Worm (Caenorhabditis elegans) whole organism, dauer: ENCODE measurements around the gene K07F5.7.

ENCODE experiments used
- unc-62 ChIP-seq: sonication (generic microtip); optimal IDR thresholded peaks from 2 replicates; lab custom pipeline; 2017; ENCODE audit warnings: missing biosample characterization, missing genetic modification reagents, missing genetic modification characterization

K07F5.7 gene

DNA sequence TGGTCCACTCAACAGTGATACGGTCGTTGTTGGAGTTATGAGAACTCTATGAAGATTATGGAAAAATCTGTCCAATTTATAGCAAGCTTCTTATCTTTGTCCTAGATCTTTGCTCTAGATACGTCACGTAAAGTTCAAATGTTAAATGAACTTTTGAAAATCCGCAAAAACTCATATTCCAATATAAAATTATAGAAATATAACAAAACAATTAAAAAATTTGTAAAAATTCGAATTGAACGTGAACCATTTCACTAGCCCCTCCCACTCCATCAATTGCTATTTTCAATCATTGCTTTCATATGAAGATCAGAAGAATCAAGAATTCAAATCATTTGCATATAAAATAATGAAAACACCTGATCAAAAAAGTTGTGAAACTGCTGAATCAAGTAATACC lies 15.4 kb downstream of the K07F5.7 start, which contains the start of gene kin-21:
TSS of gene kin-21 (plus strand) at position 301 of the 400 bp plus-strand sequence.
- TF ChIP-seq unc-62 (GFP tag; lab: Kevin White, UChicago), result no peak

ce11 chrIV:9825196-9825744 lies 22.7 kb downstream of the K07F5.7 start, which contains the start of gene mtr-4:
Gene mtr-4 (plus strand): TSS chrIV:9825694.
- TF ChIP-seq unc-62 (GFP tag; lab: Kevin White, UChicago), result no peak

DNA sequence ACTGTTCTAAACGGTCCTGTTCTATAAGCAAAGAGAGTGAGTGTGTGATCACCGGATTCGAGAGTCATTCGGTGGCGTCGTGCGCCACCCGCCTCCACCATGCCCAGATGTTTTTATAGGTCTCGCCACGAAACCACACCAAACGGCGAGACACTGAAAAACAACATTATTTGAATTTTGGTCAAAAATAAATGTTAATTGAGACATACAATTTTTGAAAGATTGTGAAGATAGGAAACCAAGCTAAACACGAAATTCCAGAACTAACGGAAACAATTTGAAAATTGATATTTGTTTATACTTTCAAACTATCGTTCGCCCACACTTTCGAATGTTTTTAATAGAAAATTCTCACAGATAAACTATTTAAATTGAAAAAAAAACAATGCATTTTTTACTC lies 23.5 kb downstream of the K07F5.7 start, which contains the start of gene catp-6:
TSS of gene catp-6 (minus strand) at position 101 of the 400 bp plus-strand sequence.
- no peak for TF ChIP-seq unc-62 (GFP tag; lab: Kevin White, UChicago)

DNA sequence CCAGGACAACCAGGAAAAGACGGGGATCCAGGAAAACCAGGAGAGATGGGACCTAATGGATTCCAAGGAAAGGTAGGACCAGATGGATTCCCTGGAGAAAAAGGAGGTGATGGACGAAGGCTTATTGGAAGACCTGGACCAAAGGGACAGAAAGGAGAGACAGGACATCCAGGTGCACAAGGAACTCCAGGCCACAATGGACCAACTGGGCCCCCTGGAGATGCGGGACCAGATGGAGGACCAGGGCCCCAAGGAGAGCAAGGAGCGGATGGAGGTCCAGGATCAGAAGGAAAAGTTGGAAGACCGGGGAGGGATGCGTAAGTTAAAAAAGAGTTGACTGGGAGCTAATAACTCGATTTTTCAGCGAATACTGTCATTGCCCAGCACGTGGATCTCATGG lies 25.4 kb downstream of the K07F5.7 start:
- TF ChIP-seq unc-62 (GFP tag; lab: Kevin White, UChicago), result no peak

DNA sequence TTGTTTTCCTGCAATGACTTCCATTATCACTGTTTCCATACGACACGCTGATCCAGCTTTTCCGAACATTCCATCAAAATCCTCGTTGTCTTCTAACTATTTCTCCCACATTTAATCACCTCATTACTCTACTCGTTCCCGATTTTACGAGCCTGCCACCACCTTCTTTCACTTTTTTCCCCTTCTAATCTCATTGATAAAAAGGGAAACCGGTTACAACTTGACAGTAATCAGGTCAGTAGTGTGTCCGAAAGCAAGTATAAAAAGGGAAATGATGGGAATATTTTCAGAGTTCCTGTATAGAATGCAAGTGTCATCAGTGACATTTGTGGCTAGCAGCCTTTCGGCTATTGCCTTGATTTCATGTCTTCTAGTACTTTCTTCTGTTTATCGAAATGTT lies 26.4 kb downstream of the K07F5.7 start, which contains the start of gene col-123:
TSS of gene col-123 (plus strand) at position 301 of the 400 bp plus-strand sequence.
- TF ChIP-seq unc-62 (GFP tag; lab: Kevin White, UChicago), result no peak

ce11 chrIV:9815432-9815831 lies 32.5 kb downstream of the K07F5.7 start, which contains the start of gene egl-20:
Gene egl-20 (minus strand): TSS chrIV:9815532.
- TF ChIP-seq unc-62 (GFP tag; lab: Kevin White, UChicago), result no peak

DNA sequence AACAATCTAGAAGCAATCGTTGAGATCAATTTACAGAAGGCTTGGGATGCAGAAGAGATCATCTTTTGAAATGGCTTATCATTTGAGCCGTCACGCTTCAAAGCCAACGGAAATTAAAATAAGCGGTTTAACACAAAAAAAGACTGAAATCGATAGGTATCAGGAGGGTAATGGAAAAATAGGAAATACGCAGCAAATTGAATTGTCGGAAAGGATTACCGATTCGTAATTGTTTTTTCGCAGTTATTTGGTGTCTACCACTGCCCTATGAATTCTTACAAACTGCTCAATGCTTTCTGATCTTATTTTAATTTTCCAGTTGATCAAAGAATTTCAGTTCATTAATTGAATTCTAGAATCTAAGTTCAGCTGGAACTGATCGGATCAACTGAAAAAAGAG lies 36.5 kb downstream of the K07F5.7 start:
- no peak for TF ChIP-seq unc-62 (GFP tag; lab: Kevin White, UChicago)

ce11 chrIV:9810633-9811032 lies 37.3 kb downstream of the K07F5.7 start, which contains the start of gene dct-15:
Gene dct-15 (minus strand): TSS chrIV:9810733.
- TF ChIP-seq unc-62 (GFP tag; lab: Kevin White, UChicago), result no peak

ce11 chrIV:9803544-9803943 lies 44.4 kb downstream of the K07F5.7 start:
- TF ChIP-seq unc-62 (GFP tag; lab: Kevin White, UChicago), result no peak

ce11 chrIV:9802711-9803110 lies 45.3 kb downstream of the K07F5.7 start, which contains the start of gene fat-3:
Gene fat-3 (plus strand): TSS chrIV:9803023.
- no peak for TF ChIP-seq unc-62 (GFP tag; lab: Kevin White, UChicago)

DNA sequence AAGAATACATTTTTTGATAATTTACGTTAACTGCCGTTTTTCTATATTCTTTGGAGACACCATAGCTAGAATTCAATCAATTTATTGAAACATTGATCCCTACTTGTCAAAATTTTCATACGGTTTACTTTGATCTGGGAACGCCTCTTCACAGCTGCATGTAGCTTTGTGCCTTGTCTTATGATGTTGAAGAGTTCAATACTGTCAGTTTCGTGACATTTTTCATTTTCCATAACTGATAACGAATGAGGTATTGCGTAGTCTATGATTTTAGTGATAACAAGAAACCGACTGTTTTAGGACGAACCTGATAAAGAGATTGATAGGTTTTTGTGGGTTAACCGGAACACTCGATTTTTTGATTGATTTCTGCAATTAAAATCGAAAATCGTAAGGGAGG lies 46.6 kb downstream of the K07F5.7 start:
- TF ChIP-seq unc-62 (GFP tag; lab: Kevin White, UChicago), result no peak

DNA sequence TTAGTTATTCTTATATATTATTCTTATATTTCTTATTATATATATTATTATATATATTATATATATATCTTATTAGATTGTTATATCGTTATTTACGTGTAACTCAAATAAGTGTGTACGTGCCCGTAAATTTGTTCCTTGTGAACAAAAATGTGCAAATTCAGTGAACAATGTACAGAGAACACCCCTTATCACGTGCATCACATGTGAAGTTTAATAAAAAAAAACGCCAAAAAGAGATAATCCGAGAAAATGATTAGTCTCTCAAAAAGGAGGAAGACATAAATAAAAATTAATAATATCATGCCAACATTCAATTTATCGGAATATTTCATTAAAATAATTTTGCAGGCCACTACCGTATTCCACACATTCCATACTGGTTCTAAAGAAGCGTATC lies 48.3 kb downstream of the K07F5.7 start:
- no peak for TF ChIP-seq unc-62 (GFP tag; lab: Kevin White, UChicago)

DNA sequence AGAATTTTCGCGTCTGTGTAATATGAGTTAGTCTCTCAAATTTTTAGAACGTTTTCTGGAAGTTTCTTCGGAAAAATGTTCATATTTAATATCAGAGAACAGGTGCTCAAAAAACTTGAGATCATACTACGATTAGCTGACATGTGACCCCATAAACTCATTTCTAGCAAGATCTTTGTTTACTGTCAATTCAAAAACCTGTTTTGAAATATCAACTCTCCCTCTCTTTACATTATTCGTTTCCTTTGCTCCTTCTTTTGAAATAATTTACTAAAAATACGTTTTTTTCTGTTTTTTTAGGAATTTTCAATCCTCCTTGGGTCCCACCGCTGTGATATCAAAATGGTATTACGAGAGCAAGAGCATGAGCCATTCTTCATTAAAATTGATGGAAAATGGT lies 48.8 kb downstream of the K07F5.7 start, which contains the start of gene fat-4:
TSS of gene fat-4 (plus strand) at position 301 of the 400 bp plus-strand sequence.
- no peak for TF ChIP-seq unc-62 (GFP tag; lab: Kevin White, UChicago)

DNA sequence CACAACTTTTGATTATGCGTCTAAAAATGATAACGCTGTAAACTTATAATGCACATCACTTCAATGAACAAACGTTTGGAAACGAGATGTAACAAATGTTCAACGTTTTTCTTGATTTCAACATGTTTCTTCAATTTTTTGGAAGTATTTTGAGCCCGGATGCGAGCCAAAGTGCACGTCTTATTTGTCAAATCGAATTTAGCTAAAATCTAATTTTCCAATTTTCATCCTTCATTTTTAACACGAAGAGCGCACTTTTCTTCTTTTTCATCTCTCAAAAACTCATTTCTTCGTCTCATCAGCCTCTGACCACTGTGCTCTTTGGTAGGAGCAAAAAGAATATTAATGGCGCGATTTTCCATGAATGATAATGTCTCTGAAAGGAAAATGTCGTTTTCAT lies 49.7 kb downstream of the K07F5.7 start:
- TF ChIP-seq unc-62 (GFP tag; lab: Kevin White, UChicago), result no peak
